Fruit fly (Drosophila melanogaster): ENCODE measurements around the gene mor.
A peak's percentile ranks its signal among the peaks of the same experiment; 100 is the strongest.

Gene mor

DNA sequence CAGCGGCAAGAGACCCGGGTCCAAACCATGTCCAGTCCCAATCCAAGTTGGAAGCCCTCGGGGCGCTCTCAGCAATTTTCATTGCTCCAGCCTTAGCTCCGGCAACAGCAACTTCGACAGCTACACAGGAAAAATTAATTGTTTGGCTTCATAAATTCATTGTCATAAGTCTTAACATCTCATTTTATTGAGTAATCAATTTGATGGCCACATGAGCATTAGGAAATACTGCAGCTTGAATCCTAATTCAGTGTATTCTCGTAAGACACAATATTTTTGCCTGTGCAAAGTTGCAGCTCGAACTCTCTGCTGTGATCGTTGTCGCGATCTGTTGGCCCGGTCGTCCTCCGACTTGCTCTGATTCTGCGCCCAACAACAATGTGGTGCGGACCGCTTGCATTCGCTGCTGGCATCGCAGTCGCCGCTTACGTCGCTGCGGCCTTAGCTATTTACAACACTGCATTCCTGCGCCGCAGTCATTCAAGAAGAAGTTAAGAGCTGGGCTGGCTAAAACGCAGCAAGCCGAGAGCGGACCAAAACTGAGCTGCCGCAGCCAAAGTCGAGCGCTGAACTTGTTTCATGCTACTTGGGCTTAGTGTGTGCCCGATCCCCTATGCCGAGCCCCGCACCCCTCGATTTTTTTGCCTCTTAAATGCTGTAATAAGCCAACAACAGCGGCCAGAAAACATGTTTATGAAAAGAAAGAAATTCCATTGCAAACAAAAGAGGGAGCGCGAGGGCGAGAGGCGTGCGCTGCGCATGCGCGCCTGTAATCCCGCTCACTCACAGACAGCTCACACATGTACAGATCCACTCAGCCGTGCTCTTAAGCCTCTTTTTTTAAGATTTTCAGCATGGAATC, 53.1 kb downstream of the mor start (continued):
- TF ChIP-seq br (optimal IDR thresholded peaks at IDR 0.05) (no peak), sd (tag; optimal IDR thresholded peaks at IDR 0.05) (peak; percentile 98), ci (GFP tag; IDR thresholded peaks at IDR 0.05) (peak; percentile 44; the same call in 1 of the 3 replicates), Bdp1 (GFP tag; optimal IDR thresholded peaks at IDR 0.05) (no peak), trem (tag; optimal IDR thresholded peaks at IDR 0.05) (peak; percentile 13), Elba2 (GFP tag; optimal IDR thresholded peaks at IDR 0.05) (no peak), CG14050 (GFP tag; IDR thresholded peaks at IDR 0.05) (no peak), CG34224 (GFP tag; IDR thresholded peaks at IDR 0.05; ENCODE audit: partially characterized antibody) (0 out of 3 replicates have a peak, but pooled peaks have one; percentile 15), chm (GFP tag; IDR thresholded peaks at IDR 0.05) (no peak), gcm (GFP tag; optimal IDR thresholded peaks at IDR 0.05) (no peak), CG30431 (GFP tag; optimal IDR thresholded peaks at IDR 0.05) (peak; percentile 33), CG13624 (GFP tag; optimal IDR thresholded peaks at IDR 0.05) (no peak), Chrac-16 (GFP tag; optimal IDR thresholded peaks at IDR 0.05) (peak; percentile 6), CG8478 (optimal IDR thresholded peaks at IDR 0.05) (no peak), Ssrp (tag; optimal IDR thresholded peaks at IDR 0.05) (peak; percentile 7), ranshi (GFP tag; IDR thresholded peaks at IDR 0.05) (no peak), pros (GFP tag; optimal IDR thresholded peaks at IDR 0.05) (peak; percentile 88), GATAe (GFP tag; conservative IDR thresholded peaks at IDR 0.05) (no peak), CG2202 (tag; optimal IDR thresholded peaks at IDR 0.05) (peak; percentile 18), ttk (GFP tag; IDR thresholded peaks at IDR 0.05) (no peak), Pdp1 (GFP tag; optimal IDR thresholded peaks at IDR 0.05) (peak in 1 of 2 experiments; percentile 53), Lhr (GFP tag; optimal IDR thresholded peaks at IDR 0.05) (no peak), crol (GFP tag; IDR thresholded peaks at IDR 0.05) (peak; percentile 93), CG11560 (tag; IDR thresholded peaks at IDR 0.05) (no peak), Ets65A (GFP tag) (peak; percentile 72), CG10654 (GFP tag; optimal IDR thresholded peaks at IDR 0.05) (peak; percentile 3), p53 (GFP tag; optimal IDR thresholded peaks at IDR 0.05) (no peak), lola (GFP tag; optimal IDR thresholded peaks at IDR 0.05) (no peak), Dref (GFP tag; IDR thresholded peaks at IDR 0.05) (no peak), CG11398 (GFP tag; optimal IDR thresholded peaks at IDR 0.05) (peak; percentile 8), hkb (optimal IDR thresholded peaks at IDR 0.05) (no peak), hkb (GFP tag; IDR thresholded peaks at IDR 0.05) (no peak), Drgx (GFP tag; IDR thresholded peaks at IDR 0.05) (peak; percentile 96), CG16815 (GFP tag; optimal IDR thresholded peaks at IDR 0.05) (no peak), CG6683 (GFP tag; optimal IDR thresholded peaks at IDR 0.05) (no peak), CG8290 (GFP tag; optimal IDR thresholded peaks at IDR 0.05) (no peak), CG8290 (tag; optimal IDR thresholded peaks at IDR 0.05) (no peak), lbe (GFP tag; optimal IDR thresholded peaks at IDR 0.05) (peak; percentile 86), Adf1 (GFP tag; IDR thresholded peaks at IDR 0.05) (0 out of 2 replicates have a peak, but pooled peaks have one; percentile 18), Rx (GFP tag; IDR thresholded peaks at IDR 0.05) (0 out of 2 replicates have a peak, but pooled peaks have one; percentile 11), CG10979 (tag; optimal IDR thresholded peaks at IDR 0.05) (peak; percentile 49), CG3163 (GFP tag; optimal IDR thresholded peaks at IDR 0.05) (peak; percentile 93), run (tag; optimal IDR thresholded peaks at IDR 0.05) (no peak), klu (GFP tag; IDR thresholded peaks at IDR 0.05) (no peak), CG4360 (GFP tag; IDR thresholded peaks at IDR 0.05) (peak; percentile 63), NfI (GFP tag; optimal IDR thresholded peaks at IDR 0.05) (no peak), sens (GFP tag) (peak; percentile 48), CG1602 (GFP tag; optimal IDR thresholded peaks at IDR 0.05) (peak; percentile 36), CG12219 (GFP tag; optimal IDR thresholded peaks at IDR 0.05) (no peak), corto (GFP tag; optimal IDR thresholded peaks at IDR 0.05) (peak; percentile 62), trh (GFP tag; optimal IDR thresholded peaks at IDR 0.05) (no peak)

All from whole organism, embryonic.